Fruit fly (Drosophila melanogaster) whole organism, wandering third instar larva: ENCODE results near the gene Rga.

Source experiments
- GATAd ChIP-seq: sonication (Bioruptor generic); optimal IDR thresholded peaks from 2 replicates; lab custom pipeline; 2016; ENCODE audit warnings: missing biosample characterization, missing genetic modification characterization
- Hr78 ChIP-seq: fragments of >200 bp; optimal IDR thresholded peaks from 2 replicates; lab custom pipeline; 2017; ENCODE audit warnings: missing biosample characterization, missing genetic modification characterization
- br ChIP-seq: fragments of 200-800 bp; sonication (Bioruptor generic); optimal IDR thresholded peaks from 2 replicates; lab custom pipeline; 2016; ENCODE audit warnings: missing biosample characterization, missing genetic modification characterization
- lola ChIP-seq: fragments of >200 bp; optimal IDR thresholded peaks from 2 replicates; lab custom pipeline; 2017; ENCODE audit warnings: missing biosample characterization, missing genetic modification characterization
- pan ChIP-seq: fragments of >200 bp; optimal IDR thresholded peaks from 2 replicates; lab custom pipeline; 2017
- sv ChIP-seq: fragments of 200-800 bp; sonication (Bioruptor generic); optimal IDR thresholded peaks from 3 replicates; lab custom pipeline; 2016; ENCODE audit warnings: missing biosample characterization, missing genetic modification characterization
- usp ChIP-seq: fragments of >200 bp; optimal IDR thresholded peaks from 2 replicates; lab custom pipeline; 2017; ENCODE audit warnings: missing biosample characterization, missing genetic modification characterization

dm6 chr3R:5660198-5660893 is 47.4 kb upstream of the Rga start, which contains the start of gene Wdr33:
- no peak for TF ChIP-seq pan
- TF ChIP-seq GATAd (GFP tag; lab: Kevin White, UChicago) = no peak
- TF ChIP-seq Hr78 (GFP tag; lab: Kevin White, UChicago) = no peak
- no peak for TF ChIP-seq sv (GFP tag; lab: Kevin White, UChicago)
- no peak for TF ChIP-seq usp
- no peak for TF ChIP-seq lola (GFP tag; lab: Kevin White, UChicago)
- TF ChIP-seq br = no peak
